Fruit fly (Drosophila melanogaster) whole organism, prepupa: Measurements from ENCODE around the gene CenB1A.

ENCODE experiments used
- Blimp-1 ChIP-seq: fragments of 200-800 bp; sonication (Bioruptor generic); optimal IDR thresholded peaks from 3 replicates; lab custom pipeline; 2017; ENCODE audit warnings: missing biosample characterization, missing genetic modification characterization, mild to moderate bottlenecking, moderate library complexity, missing genetic modification reagents
- CG10631 ChIP-seq: fragments of 200-800 bp; sonication (Bioruptor generic); optimal IDR thresholded peaks from 2 replicates; lab custom pipeline; 2016; ENCODE audit warnings: missing biosample characterization, missing genetic modification characterization
- CG10669 ChIP-seq: fragments of 200-800 bp; sonication (Bioruptor generic); optimal IDR thresholded peaks from 3 replicates; lab custom pipeline; 2018; ENCODE audit warnings: missing biosample characterization, mild to moderate bottlenecking, missing genetic modification characterization, moderate library complexity
- CG11294 ChIP-seq: fragments of 200-800 bp; sonication (Bioruptor generic); IDR thresholded peaks from 2 replicates; pipeline ENCODE4 v1.3.6; 2022; ENCODE audit warnings: missing biosample characterization, missing genetic modification characterization
- CG11762 ChIP-seq: fragments of 200-800 bp; sonication (Bioruptor generic); optimal IDR thresholded peaks from 3 replicates; lab custom pipeline; 2016; ENCODE audit warnings: missing biosample characterization, missing genetic modification characterization; ENCODE audit not compliant: insufficient read depth
- CG11902 ChIP-seq: fragments of 200-800 bp; sonication (Bioruptor generic); optimal IDR thresholded peaks from 3 replicates; lab custom pipeline; 2016; ENCODE audit warnings: missing biosample characterization, missing genetic modification characterization
- CG15336 ChIP-seq: fragments of 200-800 bp; sonication (Bioruptor generic); IDR thresholded peaks from 2 replicates; pipeline ENCODE4 v1.3.6; 2022; ENCODE audit warnings: missing biosample characterization, missing genetic modification characterization
- CG1621 ChIP-seq: fragments of 200-800 bp; sonication (Bioruptor generic); optimal IDR thresholded peaks from 3 replicates; lab custom pipeline; 2018; ENCODE audit warnings: missing biosample characterization, mild to moderate bottlenecking, missing genetic modification characterization
- CG16779 ChIP-seq: fragments of 200-800 bp; sonication (Bioruptor generic); optimal IDR thresholded peaks from 3 replicates; lab custom pipeline; 2017; ENCODE audit warnings: missing biosample characterization, mild to moderate bottlenecking, missing genetic modification characterization
- CG31627 ChIP-seq: fragments of 200-800 bp; sonication (Bioruptor generic); optimal IDR thresholded peaks from 3 replicates; lab custom pipeline; 2016; ENCODE audit warnings: missing biosample characterization, missing genetic modification characterization
- CG32006 ChIP-seq: fragments of 200-800 bp; sonication (Bioruptor generic); optimal IDR thresholded peaks from 3 replicates; lab custom pipeline; 2017; ENCODE audit warnings: missing biosample characterization, mild to moderate bottlenecking, missing genetic modification characterization
- CG34406 ChIP-seq: fragments of 200-800 bp; sonication (Bioruptor generic); optimal IDR thresholded peaks from 3 replicates; lab custom pipeline; 2016; ENCODE audit warnings: missing biosample characterization, missing genetic modification characterization
- CG4318 ChIP-seq: fragments of 200-800 bp; sonication (Bioruptor generic); optimal IDR thresholded peaks from 3 replicates; lab custom pipeline; 2017; ENCODE audit warnings: missing biosample characterization, mild to moderate bottlenecking, missing genetic modification characterization
- CG6163 ChIP-seq: fragments of 200-800 bp; sonication (Bioruptor generic); IDR thresholded peaks from 3 replicates; pipeline ENCODE4 v1.3.6; 2022; ENCODE audit warnings: missing biosample characterization, missing genetic modification characterization
- CG6276 ChIP-seq: fragments of 200-800 bp; sonication (Bioruptor generic); optimal IDR thresholded peaks from 2 replicates; lab custom pipeline; 2017; ENCODE audit warnings: missing biosample characterization, mild to moderate bottlenecking, missing genetic modification characterization
- CG6792 ChIP-seq: fragments of 200-800 bp; sonication (Bioruptor generic); optimal IDR thresholded peaks from 3 replicates; lab custom pipeline; 2016; ENCODE audit warnings: missing biosample characterization, missing genetic modification characterization
- CG6854 ChIP-seq: fragments of 200-800 bp; sonication (Bioruptor generic); optimal IDR thresholded peaks from 2 replicates; lab custom pipeline; 2017; ENCODE audit warnings: missing biosample characterization, mild to moderate bottlenecking, missing genetic modification characterization
- CG7368 ChIP-seq: fragments of 200-800 bp; sonication (Bioruptor generic); optimal IDR thresholded peaks from 3 replicates; lab custom pipeline; 2016; ENCODE audit warnings: missing biosample characterization, missing genetic modification characterization
- CG8119 ChIP-seq: fragments of 200-800 bp; sonication (Bioruptor generic); IDR thresholded peaks from 3 replicates; pipeline ENCODE4 v1.3.6; 2022; ENCODE audit warnings: missing biosample characterization, missing genetic modification characterization
- CG8319 ChIP-seq: fragments of 200-800 bp; sonication (Bioruptor generic); optimal IDR thresholded peaks from 3 replicates; lab custom pipeline; 2016; ENCODE audit warnings: missing biosample characterization, missing genetic modification characterization
- CG8632 ChIP-seq: fragments of 200-800 bp; sonication (Bioruptor generic); optimal IDR thresholded peaks from 3 replicates; lab custom pipeline; 2016; ENCODE audit warnings: missing biosample characterization, missing genetic modification characterization
- CG9139 ChIP-seq: fragments of 200-800 bp; sonication (Bioruptor generic); optimal IDR thresholded peaks from 3 replicates; lab custom pipeline; 2017; ENCODE audit warnings: missing biosample characterization, mild to moderate bottlenecking, missing genetic modification characterization
- Eip75B ChIP-seq: fragments of 200-800 bp; sonication (Bioruptor generic); optimal IDR thresholded peaks from 3 replicates; lab custom pipeline; 2016; ENCODE audit warnings: missing biosample characterization, missing genetic modification characterization
- Eip78C ChIP-seq: fragments of 200-800 bp; sonication (Bioruptor generic); peaks from one replicate; lab custom pipeline; 2016; ENCODE audit warnings: missing biosample characterization, missing genetic modification characterization
- Eip93F ChIP-seq: fragments of 200-800 bp; sonication (Bioruptor generic); optimal IDR thresholded peaks from 2 replicates; lab custom pipeline; 2016; ENCODE audit warnings: missing biosample characterization, mild to moderate bottlenecking, missing genetic modification characterization
- Ets21C ChIP-seq: fragments of 200-800 bp; sonication (Bioruptor generic); optimal IDR thresholded peaks from 3 replicates; lab custom pipeline; 2016; ENCODE audit warnings: missing biosample characterization, missing genetic modification characterization
- Ets96B ChIP-seq: fragments of 200-800 bp; optimal IDR thresholded peaks from 2 replicates; lab custom pipeline; 2019; ENCODE audit warnings: missing biosample characterization, mild to moderate bottlenecking, missing genetic modification characterization, moderate library complexity
- Hr38 ChIP-seq: sonication (Bioruptor generic); optimal IDR thresholded peaks from 2 replicates; lab custom pipeline; 2016; ENCODE audit warnings: missing biosample characterization, missing genetic modification characterization
- Hr4 ChIP-seq: fragments of 200-800 bp; sonication (Bioruptor generic); optimal IDR thresholded peaks from 3 replicates; lab custom pipeline; 2016; ENCODE audit warnings: missing biosample characterization, missing genetic modification characterization
- Met ChIP-seq: fragments of 200-800 bp; sonication (Bioruptor generic); optimal IDR thresholded peaks from 3 replicates; lab custom pipeline; 2016; ENCODE audit warnings: missing biosample characterization, missing genetic modification characterization
- OdsH ChIP-seq: fragments of 200-800 bp; sonication (Bioruptor generic); optimal IDR thresholded peaks from 3 replicates; lab custom pipeline; 2016; ENCODE audit warnings: missing biosample characterization, missing genetic modification characterization
- Smox ChIP-seq: fragments of 200-800 bp; sonication (Bioruptor generic); optimal IDR thresholded peaks from 3 replicates; lab custom pipeline; 2016; ENCODE audit warnings: missing biosample characterization, missing genetic modification characterization
- Sox102F ChIP-seq: fragments of 200-800 bp; sonication (Bioruptor generic); optimal IDR thresholded peaks from 2 replicates; lab custom pipeline; 2016; ENCODE audit warnings: missing biosample characterization, mild to moderate bottlenecking, missing genetic modification characterization
- Sox14 ChIP-seq: fragments of 200-800 bp; sonication (Bioruptor generic); optimal IDR thresholded peaks from 3 replicates; lab custom pipeline; 2016; ENCODE audit warnings: missing biosample characterization, missing genetic modification characterization
- cyc ChIP-seq: fragments of 200-800 bp; sonication (Bioruptor generic); optimal IDR thresholded peaks from 3 replicates; lab custom pipeline; 2016; ENCODE audit warnings: missing biosample characterization, missing genetic modification characterization
- dac ChIP-seq: fragments of 200-800 bp; sonication (Bioruptor generic); optimal IDR thresholded peaks from 2 replicates; lab custom pipeline; 2017; ENCODE audit warnings: missing biosample characterization, mild to moderate bottlenecking, missing genetic modification characterization
- dsx ChIP-seq: fragments of 200-800 bp; optimal IDR thresholded peaks from 3 replicates; lab custom pipeline; 2019; ENCODE audit warnings: missing biosample characterization, mild to moderate bottlenecking, missing genetic modification characterization, moderate library complexity; ENCODE audit not compliant: poor library complexity, severe bottlenecking
- eg ChIP-seq: fragments of 200-800 bp; sonication (Bioruptor generic); IDR thresholded peaks from 3 replicates; pipeline ENCODE4 v1.3.6; 2022; ENCODE audit warnings: missing biosample characterization, missing genetic modification characterization
- esn ChIP-seq: fragments of 200-800 bp; sonication (Bioruptor generic); optimal IDR thresholded peaks from 2 replicates; lab custom pipeline; 2016; ENCODE audit warnings: missing biosample characterization, mild to moderate bottlenecking, missing genetic modification characterization, moderate library complexity
- fd59A ChIP-seq: fragments of 200-800 bp; sonication (Bioruptor generic); optimal IDR thresholded peaks from 2 replicates; lab custom pipeline; 2017; ENCODE audit warnings: missing biosample characterization, mild to moderate bottlenecking, missing genetic modification characterization, missing genetic modification reagents
- fd85E ChIP-seq: fragments of 200-800 bp; sonication (Bioruptor generic); optimal IDR thresholded peaks from 3 replicates; lab custom pipeline; 2016; ENCODE audit warnings: missing biosample characterization, missing genetic modification characterization
- fkh ChIP-seq: fragments of 200-800 bp; sonication (Bioruptor generic); optimal IDR thresholded peaks from 3 replicates; lab custom pipeline; 2017; ENCODE audit warnings: missing biosample characterization, mild to moderate bottlenecking, missing genetic modification characterization, moderate library complexity
- net ChIP-seq: fragments of 200-800 bp; sonication (Bioruptor generic); optimal IDR thresholded peaks from 3 replicates; lab custom pipeline; 2016; ENCODE audit warnings: missing biosample characterization, missing genetic modification characterization
- pdm3 ChIP-seq: fragments of 200-800 bp; sonication (Bioruptor generic); optimal IDR thresholded peaks from 3 replicates; lab custom pipeline; 2016; ENCODE audit warnings: missing biosample characterization, missing genetic modification characterization
- salr ChIP-seq, 2 experiments: fragments of 200-800 bp; sonication (Bioruptor generic); optimal IDR thresholded peaks; 3 replicates each; lab custom pipeline; 2016 to 2018; ENCODE audit warnings: missing biosample characterization in 2 of 2, missing genetic modification characterization in 2 of 2, mild to moderate bottlenecking in 1 of 2
- ss ChIP-seq, 2 experiments: fragments of 200-800 bp; sonication (Bioruptor generic); optimal IDR thresholded peaks; 2 replicates in 1 of 2; 3 replicates in 1 of 2; lab custom pipeline; 2017 to 2018; ENCODE audit warnings: mild to moderate bottlenecking in 2 of 2, missing biosample characterization in 2 of 2, missing genetic modification characterization in 2 of 2, moderate library complexity in 1 of 2
- svp ChIP-seq: fragments of 200-800 bp; sonication (Bioruptor generic); peaks from one replicate; lab custom pipeline; 2016; ENCODE audit warnings: missing biosample characterization, missing genetic modification characterization
- topi ChIP-seq: fragments of 200-800 bp; sonication (Bioruptor generic); optimal IDR thresholded peaks from 3 replicates; lab custom pipeline; 2016; ENCODE audit warnings: missing biosample characterization, missing genetic modification characterization
- vri ChIP-seq: fragments of 200-800 bp; sonication (Bioruptor generic); optimal IDR thresholded peaks from 3 replicates; lab custom pipeline; 2016; ENCODE audit warnings: missing biosample characterization, mild to moderate bottlenecking, missing genetic modification characterization

Gene CenB1A

dm6 chr3R:23171867-23172266 is 53.7 kb downstream of the CenB1A start (continued):
- TF ChIP-seq topi (GFP tag; lab: Kevin White, UChicago) (no peak), Eip78C (GFP tag; lab: Kevin White, UChicago) (peak; percentile 39), CG8119 (GFP tag; lab: Robert Waterston, UW) (no peak)

dm6 chr3R:23173393-23173981 is 55.3 kb downstream of the CenB1A start, which contains the start of gene CG46310:
Gene CG46310, plus strand, starts transcription at chr3R:23173873.
- peak; percentile 95 for TF ChIP-seq Eip93F
- TF ChIP-seq CG8119 (GFP tag; lab: Robert Waterston, UW): peak; percentile 79; the same call in 2 of the 3 replicates
- peak; percentile 90 for TF ChIP-seq CG10631 (GFP tag; lab: Kevin White, UChicago)
- TF ChIP-seq Met (GFP tag; lab: Kevin White, UChicago): peak; percentile 86
- peak; percentile 40 for TF ChIP-seq CG9139 (GFP tag; lab: Kevin White, UChicago)
- peak; percentile 73 for TF ChIP-seq fkh (GFP tag; lab: Kevin White, UChicago)
- peak; percentile 93 for TF ChIP-seq CG6792 (GFP tag; lab: Kevin White, UChicago)
- TF ChIP-seq OdsH (GFP tag; lab: Kevin White, UChicago): peak; percentile 83
- TF ChIP-seq Sox102F (GFP tag; lab: Kevin White, UChicago): peak; percentile 85
- peak; percentile 89 for TF ChIP-seq Eip75B (GFP tag; lab: Kevin White, UChicago)
- TF ChIP-seq topi (GFP tag; lab: Kevin White, UChicago): peak; percentile 86
- TF ChIP-seq net (GFP tag; lab: Kevin White, UChicago): peak; percentile 78
- TF ChIP-seq Hr4 (GFP tag; lab: Kevin White, UChicago): peak; percentile 64
- peak; percentile 42 for TF ChIP-seq CG1621 (tag; lab: Kevin White, UChicago)
- TF ChIP-seq svp: peak; percentile 92
- peak; percentile 62 for TF ChIP-seq pdm3 (GFP tag; lab: Kevin White, UChicago)
- TF ChIP-seq Blimp-1 (GFP tag; lab: Kevin White, UChicago): peak; percentile 85
- peak; percentile 84 for TF ChIP-seq CG11762 (GFP tag; lab: Kevin White, UChicago)
- peak; percentile 73 for TF ChIP-seq CG6276 (GFP tag; lab: Kevin White, UChicago)
- TF ChIP-seq dac (GFP tag; lab: Kevin White, UChicago): peak; percentile 4
- peak; percentile 79 for TF ChIP-seq CG7368 (GFP tag; lab: Kevin White, UChicago)
- peak; percentile 29 for TF ChIP-seq CG4318
- TF ChIP-seq CG6854 (GFP tag; lab: Kevin White, UChicago): peak; percentile 65
- peak; percentile 71 for TF ChIP-seq CG31627 (GFP tag; lab: Kevin White, UChicago)
- peak; percentile 63 for TF ChIP-seq fd85E (GFP tag; lab: Kevin White, UChicago)
- TF ChIP-seq fd59A: peak; percentile 46
- peak; percentile 66 for TF ChIP-seq CG11294 (GFP tag; lab: Robert Waterston, UW)
- peak; percentile 83 for TF ChIP-seq CG11902
- TF ChIP-seq Hr38 (GFP tag; lab: Kevin White, UChicago): no peak
- peak; percentile 87 for TF ChIP-seq CG15336 (GFP tag; lab: Robert Waterston, UW)
- TF ChIP-seq Sox14: peak; percentile 76
- TF ChIP-seq CG8632 (GFP tag; lab: Kevin White, UChicago): peak; percentile 89
- peak; percentile 82 for TF ChIP-seq vri
- peak; percentile 85 for TF ChIP-seq Ets96B (tag; lab: Kevin White, UChicago)
- TF ChIP-seq salr (GFP tag; optimal IDR thresholded peaks at IDR 0.05; lab: Kevin White, UChicago): peak in 1 of 2 experiments; percentile 78
- peak; percentile 71 for TF ChIP-seq CG10669
- peak; percentile 58 for TF ChIP-seq Ets21C (GFP tag; lab: Kevin White, UChicago)
- peak; percentile 69 for TF ChIP-seq CG32006 (GFP tag; lab: Kevin White, UChicago)
- peak; percentile 78 for TF ChIP-seq CG8319
- peak; percentile 93 for TF ChIP-seq eg (GFP tag; lab: Robert Waterston, UW)
- peak; percentile 95 for TF ChIP-seq esn (GFP tag; lab: Kevin White, UChicago)
- peak; percentile 94 for TF ChIP-seq CG6163 (GFP tag; lab: Robert Waterston, UW)
- peak; percentile 34 to 70 for TF ChIP-seq ss (GFP tag; optimal IDR thresholded peaks at IDR 0.05; lab: Kevin White, UChicago)
- peak; percentile 44 for TF ChIP-seq dsx
- peak; percentile 83 for TF ChIP-seq cyc (GFP tag; lab: Kevin White, UChicago)
- peak; percentile 91 for TF ChIP-seq CG34406 (GFP tag; lab: Kevin White, UChicago)
- TF ChIP-seq Smox (GFP tag; lab: Kevin White, UChicago): peak; percentile 83
- TF ChIP-seq CG16779 (tag; lab: Kevin White, UChicago): peak; percentile 76
